Worm (Caenorhabditis elegans): Measurements from ENCODE around the gene T24A6.16.
A peak's percentile ranks its signal among the peaks of the same experiment; 100 is the strongest.

The T24A6.16 gene

ce11 chrV:3526882-3527281 lies 35.8 kb downstream of the T24A6.16 start, which contains the start of gene str-260:
TSS of gene str-260 (plus strand) at chrV:3527182.
- no peak for TF ChIP-seq ztf-29 (GFP tag; IDR thresholded peaks at IDR 0.05)
- TF ChIP-seq T22C8.4 (GFP tag; IDR thresholded peaks at IDR 0.05) = no peak
- TF ChIP-seq ref-1 (GFP tag; conservative IDR thresholded peaks at IDR 0.05) = no peak
- no peak for TF ChIP-seq klf-2 (GFP tag; conservative IDR thresholded peaks at IDR 0.05)
- no peak for TF ChIP-seq med-1 (GFP tag; optimal IDR thresholded peaks at IDR 0.05; ENCODE audit: insufficient read depth)
- TF ChIP-seq ztf-23 (GFP tag; IDR thresholded peaks at IDR 0.05) = no peak
- TF ChIP-seq cog-1 (tag; optimal IDR thresholded peaks at IDR 0.05) = no peak
- TF ChIP-seq tab-1 (GFP tag; IDR thresholded peaks at IDR 0.05) = no peak

- TF ChIP-seq flt-1 (GFP tag; IDR thresholded peaks at IDR 0.05) = no peak
Measured at ce11 chrV:3524970-3525369, 37.8 kb downstream of the T24A6.16 start, which contains the start of gene T24A6.7. TSS of gene T24A6.7 (plus strand) at chrV:3525270.

- no peak for TF ChIP-seq cog-1 (tag; optimal IDR thresholded peaks at IDR 0.05)
Measured at ce11 chrV:3523262-3523661, 39.5 kb downstream of the T24A6.16 start, which contains the start of gene irg-1. TSS of gene irg-1 (plus strand) at chrV:3523587.

- peak; percentile 65; the same call in 1 of the 2 replicates for TF ChIP-seq flt-1 (GFP tag; IDR thresholded peaks at IDR 0.05)
Measured at ce11 chrV:3520412-3520811, 42.3 kb downstream of the T24A6.16 start.

- TF ChIP-seq tab-1 (GFP tag; IDR thresholded peaks at IDR 0.05) (no peak), klf-2 (GFP tag; conservative IDR thresholded peaks at IDR 0.05) (no peak), ztf-29 (GFP tag; IDR thresholded peaks at IDR 0.05) (no peak), T22C8.4 (GFP tag; IDR thresholded peaks at IDR 0.05) (no peak), cog-1 (tag; optimal IDR thresholded peaks at IDR 0.05) (no peak), ref-1 (GFP tag; conservative IDR thresholded peaks at IDR 0.05) (no peak), med-1 (GFP tag; optimal IDR thresholded peaks at IDR 0.05; ENCODE audit: insufficient read depth) (no peak), flt-1 (GFP tag; IDR thresholded peaks at IDR 0.05) (no peak), ztf-23 (GFP tag; IDR thresholded peaks at IDR 0.05) (no peak)
Measured at ce11 chrV:3517889-3518288, 44.8 kb downstream of the T24A6.16 start, which contains the start of gene str-227. TSS of gene str-227 (plus strand) at chrV:3518189.

- no peak for TF ChIP-seq med-1 (GFP tag; optimal IDR thresholded peaks at IDR 0.05; ENCODE audit: insufficient read depth)
Measured at ce11 chrV:3512381-3512780, 50.3 kb downstream of the T24A6.16 start, which contains the start of gene str-226. TSS of gene str-226 (plus strand) at chrV:3512681.

Data from whole organism, midembryonic.